Worm (Caenorhabditis elegans) whole organism, mixed stage, embryonic: ENCODE measurements around the gene lgg-3.
A peak's percentile ranks its signal among the peaks of the same experiment; 100 is the strongest.

Experiments
- M03D4.4 ChIP-seq: sonication (generic microtip); optimal IDR thresholded peaks from 2 replicates; lab custom pipeline; 2017; ENCODE audit warnings: mild to moderate bottlenecking, missing genetic modification characterization, missing compliant biosample characterization
- bed-3 ChIP-seq: fragments of 200-800 bp; sonication (Bioruptor generic); optimal IDR thresholded peaks from 3 replicates; lab custom pipeline; 2018; ENCODE audit warnings: mild to moderate bottlenecking, missing genetic modification characterization, moderate library complexity, missing compliant biosample characterization
- blmp-1 ChIP-seq: fragments of 150-350 bp; optimal IDR thresholded peaks from 2 replicates; lab custom pipeline; 2014; ENCODE audit warnings: missing biosample characterization, missing genetic modification characterization
- ceh-39 ChIP-seq: fragments of 150-350 bp; optimal IDR thresholded peaks from 2 replicates; lab custom pipeline; 2014; ENCODE audit warnings: missing biosample characterization, missing genetic modification characterization
- ceh-43 ChIP-seq: fragments of 200-800 bp; sonication (Bioruptor generic); optimal IDR thresholded peaks from 2 replicates; lab custom pipeline; 2018; ENCODE audit warnings: mild to moderate bottlenecking, missing genetic modification characterization, moderate library complexity, missing compliant biosample characterization
- ceh-83 ChIP-seq: fragments of 200-800 bp; sonication (Bioruptor generic); optimal IDR thresholded peaks from 2 replicates; lab custom pipeline; 2018; ENCODE audit warnings: mild to moderate bottlenecking, missing genetic modification characterization, missing compliant biosample characterization
- ces-1 ChIP-seq: fragments of 150-350 bp; optimal IDR thresholded peaks from 2 replicates; lab custom pipeline; 2014; ENCODE audit warnings: missing biosample characterization, missing genetic modification reagents, missing genetic modification characterization
- cnd-1 ChIP-seq: fragments of 200-800 bp; sonication (Bioruptor generic); optimal IDR thresholded peaks from 2 replicates; lab custom pipeline; 2018; ENCODE audit warnings: mild to moderate bottlenecking, missing genetic modification characterization, missing compliant biosample characterization
- drap-1 ChIP-seq: fragments of 200-800 bp; sonication (Bioruptor generic); optimal IDR thresholded peaks from 3 replicates; lab custom pipeline; 2018; ENCODE audit warnings: mild to moderate bottlenecking, missing genetic modification characterization, missing compliant biosample characterization
- elt-1 ChIP-seq: sonication (generic microtip); optimal IDR thresholded peaks from 2 replicates; lab custom pipeline; 2017; ENCODE audit warnings: missing genetic modification characterization, mild to moderate bottlenecking, missing compliant biosample characterization, antibody characterized with exemption, moderate library complexity, borderline replicate concordance; ENCODE audit not compliant: insufficient read depth
- elt-3 ChIP-seq: fragments of 150-350 bp; optimal IDR thresholded peaks from 2 replicates; lab custom pipeline; 2014; ENCODE audit warnings: missing biosample characterization, missing genetic modification characterization
- flh-1 ChIP-seq: fragments of 200-800 bp; sonication (Bioruptor generic); optimal IDR thresholded peaks from 2 replicates; lab custom pipeline; 2018; ENCODE audit warnings: mild to moderate bottlenecking, missing genetic modification characterization, moderate library complexity, missing compliant biosample characterization
- ham-2 ChIP-seq: fragments of 200-800 bp; sonication (Bioruptor generic); optimal IDR thresholded peaks from 2 replicates; lab custom pipeline; 2018; ENCODE audit warnings: mild to moderate bottlenecking, missing genetic modification characterization, missing compliant biosample characterization
- hlh-1 ChIP-seq: fragments of 150-350 bp; optimal IDR thresholded peaks from 2 replicates; lab custom pipeline; 2014; ENCODE audit warnings: missing biosample characterization, missing genetic modification reagents, missing genetic modification characterization
- lin-13 ChIP-seq: fragments of 150-350 bp; optimal IDR thresholded peaks from 2 replicates; lab custom pipeline; 2014; ENCODE audit warnings: missing biosample characterization, missing genetic modification characterization
- lin-32 ChIP-seq: fragments of 200-800 bp; sonication (Bioruptor generic); optimal IDR thresholded peaks from 2 replicates; lab custom pipeline; 2018; ENCODE audit warnings: mild to moderate bottlenecking, missing genetic modification characterization, missing compliant biosample characterization
- lsy-2 ChIP-seq: fragments of 150-350 bp; optimal IDR thresholded peaks from 2 replicates; lab custom pipeline; 2014; ENCODE audit warnings: missing biosample characterization, missing genetic modification characterization
- mab-5 ChIP-seq: fragments of 150-350 bp; optimal IDR thresholded peaks from 2 replicates; lab custom pipeline; 2014; ENCODE audit warnings: missing biosample characterization, missing genetic modification characterization
- mep-1 ChIP-seq: fragments of 150-350 bp; optimal IDR thresholded peaks from 2 replicates; lab custom pipeline; 2017; ENCODE audit warnings: missing biosample characterization, missing genetic modification reagents, missing genetic modification characterization, inconsistent platforms
- mls-2 ChIP-seq: sonication (generic microtip); optimal IDR thresholded peaks from 2 replicates; lab custom pipeline; 2016; ENCODE audit warnings: mild to moderate bottlenecking, missing genetic modification characterization, moderate library complexity, missing compliant biosample characterization
- nhr-12 ChIP-seq: fragments of 150-350 bp; optimal IDR thresholded peaks from 2 replicates; lab custom pipeline; 2014; ENCODE audit warnings: missing biosample characterization, missing genetic modification characterization
- nhr-2 ChIP-seq: fragments of 150-350 bp; optimal IDR thresholded peaks from 2 replicates; lab custom pipeline; 2014; ENCODE audit warnings: missing biosample characterization, missing genetic modification characterization
- nhr-237 ChIP-seq: fragments of 150-350 bp; optimal IDR thresholded peaks from 2 replicates; lab custom pipeline; 2014; ENCODE audit warnings: missing biosample characterization, missing genetic modification characterization
- nhr-28 ChIP-seq: fragments of 150-350 bp; optimal IDR thresholded peaks from 2 replicates; lab custom pipeline; 2014; ENCODE audit warnings: missing biosample characterization, missing genetic modification characterization
- nhr-76 ChIP-seq: sonication (generic microtip); optimal IDR thresholded peaks from 2 replicates; lab custom pipeline; 2017; ENCODE audit warnings: missing biosample characterization, missing genetic modification characterization
- pha-4 ChIP-seq: fragments of 150-350 bp; optimal IDR thresholded peaks from 2 replicates; lab custom pipeline; 2018; ENCODE audit warnings: missing biosample characterization, missing genetic modification reagents, missing genetic modification characterization
- sem-2 ChIP-seq: fragments of 200-800 bp; sonication (Bioruptor generic); optimal IDR thresholded peaks from 2 replicates; lab custom pipeline; 2018; ENCODE audit warnings: mild to moderate bottlenecking, missing genetic modification characterization, missing compliant biosample characterization
- snpc-4 ChIP-seq: fragments of 150-350 bp; optimal IDR thresholded peaks from 2 replicates; lab custom pipeline; 2014; ENCODE audit warnings: missing biosample characterization, missing genetic modification characterization
- sptf-1 ChIP-seq: sonication (generic microtip); optimal IDR thresholded peaks from 2 replicates; lab custom pipeline; 2017; ENCODE audit warnings: mild to moderate bottlenecking, missing genetic modification characterization, moderate library complexity, missing compliant biosample characterization
- tbx-8 ChIP-seq: fragments of 200-800 bp; sonication (Bioruptor generic); optimal IDR thresholded peaks from 2 replicates; lab custom pipeline; 2018; ENCODE audit warnings: mild to moderate bottlenecking, missing genetic modification characterization, moderate library complexity, missing compliant biosample characterization
- unc-120 ChIP-seq: sonication (generic microtip); optimal IDR thresholded peaks from 2 replicates; lab custom pipeline; 2017; ENCODE audit warnings: missing genetic modification characterization, missing compliant biosample characterization; ENCODE audit not compliant: poor library complexity, severe bottlenecking
- unc-39 ChIP-seq: fragments of 150-350 bp; optimal IDR thresholded peaks from 2 replicates; lab custom pipeline; 2014; ENCODE audit warnings: missing biosample characterization, missing genetic modification characterization
- unc-62 ChIP-seq: fragments of 150-350 bp; optimal IDR thresholded peaks from 2 replicates; lab custom pipeline; 2014; ENCODE audit warnings: missing biosample characterization, missing genetic modification reagents, missing genetic modification characterization
- zip-8 ChIP-seq: fragments of 150-350 bp; optimal IDR thresholded peaks from 2 replicates; lab custom pipeline; 2014; ENCODE audit warnings: missing biosample characterization, missing genetic modification characterization
- ztf-11 ChIP-seq: fragments of 150-350 bp; optimal IDR thresholded peaks from 2 replicates; lab custom pipeline; 2014; ENCODE audit warnings: missing biosample characterization, missing genetic modification characterization

lgg-3 gene

ce11 chrIII:5720266-5721019, 22.6 kb upstream of the lgg-3 start:
- TF ChIP-seq pha-4 (no peak), nhr-2 (peak; percentile 59), unc-39 (tag; lab: Kevin White, UChicago) (no peak), lin-13 (tag; lab: Kevin White, UChicago) (no peak), snpc-4 (no peak), blmp-1 (tag; lab: Kevin White, UChicago) (no peak), tbx-8 (GFP tag; lab: Kevin White, UChicago) (no peak), nhr-28 (tag; lab: Kevin White, UChicago) (no peak), hlh-1 (tag; lab: Kevin White, UChicago) (peak; percentile 15), bed-3 (no peak), mls-2 (tag; lab: Kevin White, UChicago) (no peak), ceh-43 (GFP tag; lab: Kevin White, UChicago) (no peak), sem-2 (GFP tag; lab: Kevin White, UChicago) (no peak), ham-2 (no peak), nhr-76 (tag; lab: Kevin White, UChicago) (no peak), mab-5 (tag; lab: Kevin White, UChicago) (no peak), lin-32 (GFP tag; lab: Kevin White, UChicago) (peak; percentile 73), nhr-12 (tag; lab: Kevin White, UChicago) (no peak), ceh-83 (GFP tag; lab: Kevin White, UChicago) (no peak), unc-120 (tag; lab: Kevin White, UChicago) (no peak), zip-8 (tag; lab: Kevin White, UChicago) (peak; percentile 41), elt-1 (tag; lab: Kevin White, UChicago) (no peak), unc-62 (GFP tag; lab: Kevin White, UChicago) (no peak), flh-1 (GFP tag; lab: Kevin White, UChicago) (no peak), ces-1 (peak; percentile 99), drap-1 (GFP tag; lab: Kevin White, UChicago) (no peak), ceh-39 (tag; lab: Kevin White, UChicago) (no peak), M03D4.4 (peak; percentile 15), lsy-2 (tag; lab: Kevin White, UChicago) (no peak), cnd-1 (tag; lab: Kevin White, UChicago) (peak; percentile 37), elt-3 (tag; lab: Kevin White, UChicago) (no peak), mep-1 (tag; lab: Kevin White, UChicago) (no peak), sptf-1 (tag; lab: Kevin White, UChicago) (no peak), ztf-11 (tag; lab: Kevin White, UChicago) (peak; percentile 0), nhr-237 (tag; lab: Kevin White, UChicago) (no peak)

- no peak for TF ChIP-seq ceh-39 (tag; lab: Kevin White, UChicago)
- TF ChIP-seq hlh-1 (tag; lab: Kevin White, UChicago): no peak
- TF ChIP-seq elt-1 (tag; lab: Kevin White, UChicago): no peak
- TF ChIP-seq sptf-1 (tag; lab: Kevin White, UChicago): no peak
- TF ChIP-seq nhr-12 (tag; lab: Kevin White, UChicago): no peak
- no peak for TF ChIP-seq bed-3
- no peak for TF ChIP-seq mls-2 (tag; lab: Kevin White, UChicago)
- no peak for TF ChIP-seq ceh-83 (GFP tag; lab: Kevin White, UChicago)
- no peak for TF ChIP-seq mep-1 (tag; lab: Kevin White, UChicago)
- TF ChIP-seq snpc-4: no peak
These were observed 22.0 kb upstream of the lgg-3 start for ce11 chrIII:5719832-5720194.

ce11 chrIII:5719105-5719831, 21.5 kb upstream of the lgg-3 start:
- TF ChIP-seq M03D4.4: no peak
- TF ChIP-seq nhr-2: peak; percentile 54
- peak; percentile 42 for TF ChIP-seq ces-1
- peak; percentile 3 for TF ChIP-seq cnd-1 (tag; lab: Kevin White, UChicago)
- no peak for TF ChIP-seq mep-1 (tag; lab: Kevin White, UChicago)
- TF ChIP-seq lin-32 (GFP tag; lab: Kevin White, UChicago): peak; percentile 3
- TF ChIP-seq zip-8 (tag; lab: Kevin White, UChicago): peak; percentile 90
